Fruit fly (Drosophila melanogaster): ENCODE results near the gene CG4607.

DNA sequence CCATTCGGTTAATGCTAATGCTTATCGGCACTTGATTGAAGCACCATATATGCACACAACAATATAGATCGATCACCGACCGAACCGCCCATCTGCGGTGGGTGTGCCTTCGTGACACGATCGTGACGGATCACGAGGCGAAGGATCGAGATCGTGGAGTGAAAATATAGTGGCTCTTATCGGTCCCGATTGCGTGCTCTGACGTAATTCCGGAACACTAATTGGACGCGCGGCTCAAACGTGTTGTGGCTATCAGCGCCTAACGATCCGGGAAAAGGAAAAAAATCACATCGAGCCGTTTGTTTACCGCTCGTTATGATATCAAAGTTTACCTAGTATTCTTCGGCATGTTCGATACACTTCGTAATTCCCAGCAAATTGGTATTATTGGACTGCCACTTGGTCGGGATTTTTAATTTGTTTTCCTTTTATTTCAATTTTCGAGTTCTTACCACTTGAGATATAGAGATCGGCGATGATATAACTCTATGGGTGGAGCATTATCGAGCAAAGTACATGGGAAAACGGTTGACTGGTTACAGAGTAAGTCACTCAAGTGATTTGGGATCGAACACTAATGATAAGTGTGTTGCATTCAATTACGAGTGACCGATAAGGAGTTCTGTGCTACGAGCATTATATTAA, 4.1 kb downstream of the CG4607 start:
- TF ChIP-seq kay (GFP tag; ENCODE audit: borderline replicate concordance) (no peak), CG7045 (GFP tag; optimal IDR thresholded peaks at IDR 0.05) (no peak), CG1620 (GFP tag; optimal IDR thresholded peaks at IDR 0.05) (no peak), Clk (GFP tag; optimal IDR thresholded peaks at IDR 0.05) (no peak), CG11617 (GFP tag; optimal IDR thresholded peaks at IDR 0.05) (no peak)

Measured in whole organism, adult.